Fruit fly (Drosophila melanogaster) whole organism, embryonic: ENCODE data around the gene CG12607.

Source experiments
- ATbp ChIP-seq: fragments of 200-800 bp; sonication (Bioruptor generic); optimal IDR thresholded peaks from 2 replicates; lab custom pipeline; 2017; ENCODE audit warnings: missing biosample characterization, mild to moderate bottlenecking, missing genetic modification characterization, missing genetic modification reagents
- Bgb ChIP-seq: fragments of 200-800 bp; sonication (Bioruptor generic); IDR thresholded peaks from 2 replicates; pipeline ENCODE4 v1.3.6; 2022; ENCODE audit warnings: missing biosample characterization, missing genetic modification characterization; ENCODE audit not compliant: partially characterized antibody
- CG10543 ChIP-seq: fragments of 200-800 bp; sonication (Bioruptor generic); optimal IDR thresholded peaks from 3 replicates; lab custom pipeline; 2017; ENCODE audit warnings: missing biosample characterization, mild to moderate bottlenecking, missing genetic modification characterization, moderate library complexity
- CG10979 ChIP-seq: fragments of 200-800 bp; sonication (Bioruptor generic); optimal IDR thresholded peaks from 2 replicates; lab custom pipeline; 2018; ENCODE audit warnings: missing biosample characterization, mild to moderate bottlenecking, missing genetic modification characterization, moderate library complexity
- CG12219 ChIP-seq: fragments of 200-800 bp; sonication (Bioruptor generic); optimal IDR thresholded peaks from 3 replicates; lab custom pipeline; 2018; ENCODE audit warnings: missing biosample characterization, mild to moderate bottlenecking, missing genetic modification characterization
- CG13624 ChIP-seq: fragments of 200-800 bp; sonication (Bioruptor generic); optimal IDR thresholded peaks from 2 replicates; lab custom pipeline; 2016; ENCODE audit warnings: missing biosample characterization, missing genetic modification characterization
- CG14441 ChIP-seq: fragments of 200-800 bp; sonication (Bioruptor generic); IDR thresholded peaks from 2 replicates; pipeline ENCODE4 v1.3.6; 2022; ENCODE audit warnings: missing biosample characterization, missing genetic modification characterization
- CG16815 ChIP-seq: fragments of 200-800 bp; sonication (Bioruptor generic); optimal IDR thresholded peaks from 3 replicates; lab custom pipeline; 2017; ENCODE audit warnings: missing biosample characterization, mild to moderate bottlenecking, missing genetic modification characterization
- CG17359 ChIP-seq: fragments of 200-800 bp; sonication (Bioruptor generic); optimal IDR thresholded peaks from 3 replicates; lab custom pipeline; 2018; ENCODE audit warnings: missing biosample characterization, mild to moderate bottlenecking, missing genetic modification characterization, moderate library complexity
- CG17612 ChIP-seq: fragments of 200-800 bp; sonication (Bioruptor generic); IDR thresholded peaks from 2 replicates; pipeline ENCODE4 v1.3.6; 2022; ENCODE audit warnings: missing biosample characterization, missing genetic modification characterization
- CG1792 ChIP-seq: fragments of 200-800 bp; sonication (Bioruptor generic); optimal IDR thresholded peaks from 2 replicates; lab custom pipeline; 2016; ENCODE audit warnings: missing biosample characterization, missing genetic modification characterization
- CG31365 ChIP-seq: fragments of 200-800 bp; sonication (Bioruptor generic); optimal IDR thresholded peaks from 2 replicates; lab custom pipeline; 2018; ENCODE audit warnings: missing biosample characterization, mild to moderate bottlenecking, missing genetic modification characterization
- CG6254 ChIP-seq: fragments of 200-800 bp; sonication (Bioruptor generic); optimal IDR thresholded peaks from 3 replicates; lab custom pipeline; 2017; ENCODE audit warnings: mild to moderate bottlenecking, missing biosample characterization, missing genetic modification reagents, missing genetic modification characterization
- CG8290 ChIP-seq, 3 experiments: fragments of 200-800 bp; sonication (Bioruptor generic); optimal IDR thresholded peaks; 2 replicates each; lab custom pipeline; 2016 to 2019; ENCODE audit warnings: missing biosample characterization in 3 of 3, missing genetic modification characterization in 3 of 3, mild to moderate bottlenecking in 2 of 3, moderate library complexity in 1 of 3
- CG8359 ChIP-seq: fragments of 200-800 bp; sonication (Bioruptor generic); optimal IDR thresholded peaks from 2 replicates; lab custom pipeline; 2017; ENCODE audit warnings: missing biosample characterization, mild to moderate bottlenecking, missing genetic modification characterization, borderline replicate concordance
- Dbx ChIP-seq: fragments of 200-800 bp; sonication (Bioruptor generic); IDR thresholded peaks from 3 replicates; pipeline ENCODE4 v1.3.6; 2022; ENCODE audit warnings: missing biosample characterization, missing genetic modification characterization
- Dek ChIP-seq: fragments of 200-800 bp; sonication (Bioruptor generic); optimal IDR thresholded peaks from 3 replicates; lab custom pipeline; 2019; ENCODE audit warnings: missing biosample characterization, mild to moderate bottlenecking, missing genetic modification characterization, moderate library complexity
- Eip74EF ChIP-seq, 2 experiments: fragments of 200-800 bp in 1 of 2; fragments of >200 bp in 1 of 2; sonication (Bioruptor generic) in 1 of 2; optimal IDR thresholded peaks; 2 replicates each; lab custom pipeline; 2017 to 2019; ENCODE audit warnings: missing biosample characterization in 2 of 2, missing genetic modification characterization in 2 of 2, mild to moderate bottlenecking in 1 of 2, moderate library complexity in 1 of 2
- Hand ChIP-seq: fragments of 200-800 bp; sonication (Bioruptor generic); optimal IDR thresholded peaks from 2 replicates; lab custom pipeline; 2017; ENCODE audit warnings: mild to moderate bottlenecking, missing biosample characterization, missing genetic modification reagents, missing genetic modification characterization
- Hey ChIP-seq: fragments of 200-800 bp; sonication (Bioruptor generic); optimal IDR thresholded peaks from 3 replicates; lab custom pipeline; 2018; ENCODE audit warnings: missing biosample characterization, mild to moderate bottlenecking, missing genetic modification characterization
- NFAT ChIP-seq: fragments of 200-800 bp; sonication (Bioruptor generic); IDR thresholded peaks from 2 replicates; pipeline ENCODE4 v1.3.6; 2022; ENCODE audit warnings: missing biosample characterization, missing genetic modification characterization
- PHDP ChIP-seq: fragments of 200-800 bp; sonication (Bioruptor generic); optimal IDR thresholded peaks from 3 replicates; lab custom pipeline; 2018; ENCODE audit warnings: missing biosample characterization, mild to moderate bottlenecking, missing genetic modification characterization, moderate library complexity
- Pdp1 ChIP-seq, 2 experiments: fragments of 200-800 bp; sonication (Bioruptor generic); optimal IDR thresholded peaks; 3 replicates each; lab custom pipeline; 2016; ENCODE audit warnings: missing biosample characterization in 2 of 2, missing genetic modification characterization in 2 of 2, mild to moderate bottlenecking in 1 of 2, moderate library complexity in 1 of 2
- Six4 ChIP-seq: fragments of 200-800 bp; sonication (Bioruptor generic); optimal IDR thresholded peaks from 2 replicates; lab custom pipeline; 2016; ENCODE audit warnings: missing biosample characterization, missing genetic modification characterization
- Trl ChIP-seq, 3 experiments: fragments of >200 bp in 2 of 3; fragments of 200-800 bp in 1 of 3; sonication (Bioruptor generic) in 1 of 3; optimal IDR thresholded peaks; 2 replicates in 1 of 3; 3 replicates in 2 of 3; lab custom pipeline; 2016 to 2017; ENCODE audit warnings: missing biosample characterization in 1 of 3, missing genetic modification characterization in 1 of 3
- abd-A ChIP-seq: fragments of 200-800 bp; sonication (Bioruptor generic); optimal IDR thresholded peaks from 3 replicates; lab custom pipeline; 2019; ENCODE audit warnings: missing biosample characterization, mild to moderate bottlenecking, missing genetic modification characterization, moderate library complexity
- ara ChIP-seq: fragments of 200-800 bp; sonication (Bioruptor generic); IDR thresholded peaks from 2 replicates; pipeline ENCODE4 v1.3.6; 2022; ENCODE audit warnings: missing biosample characterization, missing genetic modification characterization
- az2 ChIP-seq: fragments of 200-800 bp; sonication (Bioruptor generic); optimal IDR thresholded peaks from 3 replicates; lab custom pipeline; 2016; ENCODE audit warnings: missing biosample characterization, missing genetic modification characterization
- chinmo ChIP-seq: fragments of 200-800 bp; sonication (Bioruptor generic); IDR thresholded peaks from 4 replicates; pipeline ENCODE4 v1.3.6; 2022; ENCODE audit warnings: missing biosample characterization, missing genetic modification characterization; ENCODE audit not compliant: partially characterized antibody
- dpn ChIP-seq, 2 experiments: fragments of 200-800 bp; sonication (Bioruptor generic); optimal IDR thresholded peaks; 3 replicates each; lab custom pipeline; 2016; ENCODE audit warnings: missing biosample characterization in 2 of 2, missing genetic modification characterization in 2 of 2
- eve ChIP-seq, 2 experiments: fragments of >200 bp; optimal IDR thresholded peaks; 2 replicates each; lab custom pipeline; 2017; ENCODE audit warnings: missing biosample characterization in 2 of 2, missing genetic modification characterization in 2 of 2
- ewg ChIP-seq: fragments of 200-800 bp; sonication (Bioruptor generic); optimal IDR thresholded peaks from 3 replicates; lab custom pipeline; 2017; ENCODE audit warnings: mild to moderate bottlenecking, missing biosample characterization, missing genetic modification reagents, missing genetic modification characterization
- fd64A ChIP-seq: fragments of 200-800 bp; sonication (Bioruptor generic); optimal IDR thresholded peaks from 3 replicates; lab custom pipeline; 2018; ENCODE audit warnings: missing biosample characterization, mild to moderate bottlenecking, missing genetic modification characterization
- kni ChIP-seq: fragments of 200-800 bp; sonication (Bioruptor generic); optimal IDR thresholded peaks from 3 replicates; lab custom pipeline; 2017; ENCODE audit warnings: mild to moderate bottlenecking, missing biosample characterization, missing genetic modification reagents, missing genetic modification characterization
- onecut ChIP-seq: fragments of 200-800 bp; sonication (Bioruptor generic); IDR thresholded peaks from 2 replicates; pipeline ENCODE4 v1.3.6; 2022; ENCODE audit warnings: missing biosample characterization, missing genetic modification characterization
- pnt ChIP-seq: fragments of 200-800 bp; sonication (Bioruptor generic); optimal IDR thresholded peaks from 3 replicates; lab custom pipeline; 2016; ENCODE audit warnings: missing biosample characterization, missing genetic modification characterization
- scrt ChIP-seq: fragments of 200-800 bp; sonication (Bioruptor generic); optimal IDR thresholded peaks from 2 replicates; lab custom pipeline; 2018; ENCODE audit warnings: missing biosample characterization, mild to moderate bottlenecking, missing genetic modification characterization, moderate library complexity
- sqz ChIP-seq: fragments of 200-800 bp; sonication (Bioruptor generic); optimal IDR thresholded peaks from 3 replicates; lab custom pipeline; 2018; ENCODE audit warnings: missing biosample characterization, mild to moderate bottlenecking, missing genetic modification characterization
- tll ChIP-seq, 2 experiments: fragments of 200-800 bp in 1 of 2; fragments of >200 bp in 1 of 2; sonication (Bioruptor generic) in 1 of 2; optimal IDR thresholded peaks; 2 replicates each; lab custom pipeline; 2017 to 2019; ENCODE audit warnings: missing biosample characterization in 2 of 2, missing genetic modification characterization in 2 of 2, mild to moderate bottlenecking in 1 of 2, moderate library complexity in 1 of 2
- wdn ChIP-seq: fragments of 200-800 bp; sonication (Bioruptor generic); IDR thresholded peaks from 2 replicates; pipeline ENCODE4 v1.3.6; 2022; ENCODE audit warnings: missing biosample characterization, missing genetic modification characterization
- zen ChIP-seq: fragments of 200-800 bp; sonication (Bioruptor generic); optimal IDR thresholded peaks from 3 replicates; lab custom pipeline; 2018; ENCODE audit warnings: missing biosample characterization, mild to moderate bottlenecking, missing genetic modification characterization, moderate library complexity

CG12607 gene

dm6 chr3L:4409134-4409897 lies 37.1 kb upstream of the CG12607 start (continued):
- TF ChIP-seq CG10543 (GFP tag; lab: Kevin White, UChicago) = peak; percentile 15
- TF ChIP-seq Six4 (GFP tag; lab: Kevin White, UChicago) = no peak
- TF ChIP-seq tll (GFP tag; optimal IDR thresholded peaks at IDR 0.05; lab: Kevin White, UChicago) = peak in 1 of 2 experiments; percentile 96
- peak; percentile 17; the same call in 1 of the 2 replicates for TF ChIP-seq ara
- TF ChIP-seq fd64A (GFP tag; lab: Kevin White, UChicago) = no peak
- TF ChIP-seq CG10979 (tag; lab: Kevin White, UChicago) = no peak
- peak in 1 of 2 experiments; percentile 74 for TF ChIP-seq Pdp1 (GFP tag; optimal IDR thresholded peaks at IDR 0.05; lab: Kevin White, UChicago)
- peak; percentile 46 for TF ChIP-seq sqz
- no peak for TF ChIP-seq pnt (GFP tag; lab: Kevin White, UChicago)
- TF ChIP-seq Dbx (GFP tag; lab: Robert Waterston, UW) = peak; percentile 26; the same call in 1 of the 3 replicates

dm6 chr3L:4409898-4410629 lies 36.3 kb upstream of the CG12607 start:
- no peak for TF ChIP-seq CG13624 (GFP tag; lab: Kevin White, UChicago)
- no peak for TF ChIP-seq NFAT (GFP tag; lab: Robert Waterston, UW)
- TF ChIP-seq Eip74EF (GFP tag; optimal IDR thresholded peaks at IDR 0.05; lab: Kevin White, UChicago) = no peak
- TF ChIP-seq zen = peak; percentile 40
- TF ChIP-seq CG16815 = no peak
- TF ChIP-seq CG17612 (GFP tag; lab: Robert Waterston, UW) = peak; percentile 99
- TF ChIP-seq wdn (GFP tag; lab: Robert Waterston, UW) = no peak
- no peak for TF ChIP-seq CG31365 (tag; lab: Kevin White, UChicago)
- TF ChIP-seq CG17359 = no peak
- no peak for TF ChIP-seq dpn (GFP tag; optimal IDR thresholded peaks at IDR 0.05; lab: Kevin White, UChicago)
- no peak for TF ChIP-seq scrt
- peak; percentile 63 for TF ChIP-seq abd-A (tag; lab: Kevin White, UChicago)
- no peak for TF ChIP-seq kni
- no peak for TF ChIP-seq Bgb
- peak; percentile 63 for TF ChIP-seq ewg
- peak; percentile 48; the same call in 1 of the 4 replicates for TF ChIP-seq chinmo (GFP tag; lab: Robert Waterston, UW)
- peak; percentile 55 to 69 for TF ChIP-seq Trl (optimal IDR thresholded peaks at IDR 0.05; lab: Kevin White, UChicago)
- TF ChIP-seq Trl (GFP tag; optimal IDR thresholded peaks at IDR 0.05; lab: Kevin White, UChicago) = no peak
- TF ChIP-seq ATbp (GFP tag; lab: Kevin White, UChicago) = no peak
- peak; percentile 1 for TF ChIP-seq Hand (GFP tag; lab: Kevin White, UChicago)
- TF ChIP-seq CG1792 (GFP tag; lab: Kevin White, UChicago) = no peak
- TF ChIP-seq CG10543 (GFP tag; lab: Kevin White, UChicago) = no peak
- TF ChIP-seq CG8290 (GFP tag; optimal IDR thresholded peaks at IDR 0.05; lab: Kevin White, UChicago) = peak; percentile 98
- TF ChIP-seq CG8290 (tag; optimal IDR thresholded peaks at IDR 0.05; lab: Kevin White, UChicago) = peak; percentile 48 to 96
- no peak for TF ChIP-seq CG8359 (GFP tag; lab: Kevin White, UChicago)
- TF ChIP-seq PHDP (tag; lab: Kevin White, UChicago) = no peak
- peak in 1 of 2 experiments; percentile 26 for TF ChIP-seq eve (GFP tag; optimal IDR thresholded peaks at IDR 0.05; lab: Kevin White, UChicago)
- TF ChIP-seq onecut (GFP tag; lab: Robert Waterston, UW) = peak; percentile 36
- TF ChIP-seq CG14441 (GFP tag; lab: Robert Waterston, UW) = no peak
- TF ChIP-seq Dek (tag; lab: Kevin White, UChicago) = no peak
- peak; percentile 24 for TF ChIP-seq CG6254 (GFP tag; lab: Kevin White, UChicago)
- TF ChIP-seq CG12219 = no peak
- no peak for TF ChIP-seq az2 (GFP tag; lab: Kevin White, UChicago)
- no peak for TF ChIP-seq Hey
- TF ChIP-seq, all 482 proteins: peak for 11
